Worm (Caenorhabditis elegans) whole organism, early embryonic: ENCODE results near the gene his-18.

Experiments used
- B0310.2 ChIP-seq: sonication (generic microtip); optimal IDR thresholded peaks from 2 replicates; lab custom pipeline; 2016; ENCODE audit warnings: mild to moderate bottlenecking, missing genetic modification characterization, missing compliant biosample characterization
- F13C5.2 ChIP-seq: sonication (generic microtip); optimal IDR thresholded peaks from 2 replicates; lab custom pipeline; 2017; ENCODE audit warnings: mild to moderate bottlenecking, missing genetic modification characterization, inconsistent platforms, missing compliant biosample characterization
- aly-1 ChIP-seq: sonication (generic microtip); optimal IDR thresholded peaks from 2 replicates; lab custom pipeline; 2016; ENCODE audit warnings: missing genetic modification characterization, missing compliant biosample characterization
- ama-1 ChIP-seq: fragments of 150-350 bp; optimal IDR thresholded peaks from 2 replicates; lab custom pipeline; 2014
- ceh-13 ChIP-seq: fragments of 200-800 bp; sonication (Bioruptor generic); optimal IDR thresholded peaks from 2 replicates; lab custom pipeline; 2018; ENCODE audit warnings: mild to moderate bottlenecking, missing genetic modification characterization, missing compliant biosample characterization
- ceh-36 ChIP-seq: sonication (generic microtip); optimal IDR thresholded peaks from 2 replicates; lab custom pipeline; 2016; ENCODE audit warnings: missing genetic modification characterization, inconsistent platforms, missing compliant biosample characterization
- ets-7 ChIP-seq: sonication (generic microtip); optimal IDR thresholded peaks from 2 replicates; lab custom pipeline; 2016; ENCODE audit warnings: missing genotype, missing genetic modification characterization, missing compliant biosample characterization
- flt-1 ChIP-seq: fragments of 200-800 bp; sonication (Bioruptor generic); IDR thresholded peaks from 2 replicates; pipeline ENCODE4 v1.3.6; 2022; ENCODE audit warnings: missing genetic modification characterization, missing compliant biosample characterization
- hmbx-1 ChIP-seq: sonication (generic microtip); optimal IDR thresholded peaks from 2 replicates; lab custom pipeline; 2016; ENCODE audit warnings: mild to moderate bottlenecking, missing genetic modification characterization, missing compliant biosample characterization
- hmg-4 ChIP-seq: fragments of 200-800 bp; sonication (Bioruptor generic); optimal IDR thresholded peaks from 2 replicates; lab custom pipeline; 2018; ENCODE audit warnings: mild to moderate bottlenecking, missing genetic modification characterization, missing compliant biosample characterization
- hnd-1 ChIP-seq: sonication (generic microtip); optimal IDR thresholded peaks from 2 replicates; lab custom pipeline; 2016; ENCODE audit warnings: missing genetic modification characterization, missing compliant biosample characterization
- pes-1 ChIP-seq: fragments of 200-800 bp; sonication (Bioruptor generic); IDR thresholded peaks from 2 replicates; pipeline ENCODE4 v1.3.6; 2022; ENCODE audit warnings: missing genetic modification reagents, missing genetic modification characterization, missing compliant biosample characterization
- scrt-1 ChIP-seq: fragments of 200-800 bp; sonication (Bioruptor generic); IDR thresholded peaks from 2 replicates; pipeline ENCODE4 v1.3.6; 2022; ENCODE audit warnings: missing genetic modification characterization, missing compliant biosample characterization
- sea-1 ChIP-seq: fragments of 200-800 bp; sonication (Bioruptor generic); conservative IDR thresholded peaks from 2 replicates; pipeline ENCODE4 v1.3.6; 2022; ENCODE audit warnings: missing genetic modification characterization, missing compliant biosample characterization
- tbx-11 ChIP-seq: fragments of 200-800 bp; sonication (Bioruptor generic); IDR thresholded peaks from 2 replicates; pipeline ENCODE4 v1.3.6; 2022; ENCODE audit warnings: missing genetic modification characterization, missing compliant biosample characterization
- tbx-37 ChIP-seq: fragments of 200-800 bp; sonication (Bioruptor generic); conservative IDR thresholded peaks from 2 replicates; pipeline ENCODE4 v1.3.6; 2022; ENCODE audit warnings: missing genetic modification reagents, missing genetic modification characterization, missing compliant biosample characterization
- tra-4 ChIP-seq: sonication (generic microtip); optimal IDR thresholded peaks from 2 replicates; lab custom pipeline; 2017; ENCODE audit warnings: missing genetic modification characterization, missing compliant biosample characterization

Gene his-18

ce11 chrV:8927715-8928114 lies 29.7 kb downstream of the his-18 start:
- TF ChIP-seq F13C5.2 (tag; lab: Kevin White, UChicago) (no peak), tbx-37 (GFP tag; lab: Robert Waterston, UW) (no peak), scrt-1 (GFP tag; lab: Robert Waterston, UW) (no peak), ceh-36 (no peak)

ce11 chrV:8928967-8929366 lies 30.9 kb downstream of the his-18 start, which contains the start of gene H14N18.4:
Gene H14N18.4 (minus strand): TSS chrV:8928978.
- TF ChIP-seq ets-7 (tag; lab: Kevin White, UChicago) (no peak), flt-1 (no peak), B0310.2 (tag; lab: Kevin White, UChicago) (no peak)

ce11 chrV:8932318-8932717 lies 34.3 kb downstream of the his-18 start, which contains the start of gene H14N18.2:
Gene H14N18.2 (plus strand): TSS chrV:8932618.
- TF ChIP-seq tbx-11 (GFP tag; lab: Robert Waterston, UW): no peak
- TF ChIP-seq ets-7 (tag; lab: Kevin White, UChicago): no peak
- TF ChIP-seq ceh-36: no peak
- no peak for TF ChIP-seq ama-1
- TF ChIP-seq tbx-37 (GFP tag; lab: Robert Waterston, UW): no peak
- TF ChIP-seq ceh-13 (GFP tag; lab: Kevin White, UChicago): no peak
- TF ChIP-seq hnd-1 (tag; lab: Kevin White, UChicago): no peak
- no peak for TF ChIP-seq pes-1
- no peak for TF ChIP-seq aly-1 (tag; lab: Kevin White, UChicago)
- TF ChIP-seq F13C5.2 (tag; lab: Kevin White, UChicago): no peak
- TF ChIP-seq B0310.2 (tag; lab: Kevin White, UChicago): no peak
- no peak for TF ChIP-seq hmg-4 (GFP tag; lab: Kevin White, UChicago)
- TF ChIP-seq sea-1 (GFP tag; lab: Robert Waterston, UW): no peak
- TF ChIP-seq scrt-1 (GFP tag; lab: Robert Waterston, UW): no peak
- no peak for TF ChIP-seq flt-1

- TF ChIP-seq B0310.2 (tag; lab: Kevin White, UChicago) (no peak), ceh-36 (no peak), tbx-37 (GFP tag; lab: Robert Waterston, UW) (no peak), ama-1 (no peak)
Observed at ce11 chrV:8934264-8934663, 36.2 kb downstream of the his-18 start.

- no peak for TF ChIP-seq hnd-1 (tag; lab: Kevin White, UChicago)
- TF ChIP-seq ama-1: no peak
- TF ChIP-seq ceh-13 (GFP tag; lab: Kevin White, UChicago): no peak
- no peak for TF ChIP-seq flt-1
- TF ChIP-seq hmbx-1: no peak
Observed at ce11 chrV:8935104-8935503, 37.1 kb downstream of the his-18 start.

- no peak for TF ChIP-seq hnd-1 (tag; lab: Kevin White, UChicago)
- TF ChIP-seq ceh-13 (GFP tag; lab: Kevin White, UChicago): no peak
- no peak for TF ChIP-seq B0310.2 (tag; lab: Kevin White, UChicago)
- no peak for TF ChIP-seq ceh-36
- no peak for TF ChIP-seq tbx-11 (GFP tag; lab: Robert Waterston, UW)
- TF ChIP-seq ets-7 (tag; lab: Kevin White, UChicago): no peak
- no peak for TF ChIP-seq hmbx-1
- no peak for TF ChIP-seq scrt-1 (GFP tag; lab: Robert Waterston, UW)
- TF ChIP-seq tbx-37 (GFP tag; lab: Robert Waterston, UW): no peak
- no peak for TF ChIP-seq sea-1 (GFP tag; lab: Robert Waterston, UW)
- TF ChIP-seq flt-1: no peak
- TF ChIP-seq pes-1: no peak
- no peak for TF ChIP-seq tra-4 (tag; lab: Kevin White, UChicago)
- no peak for TF ChIP-seq F13C5.2 (tag; lab: Kevin White, UChicago)
- no peak for TF ChIP-seq ama-1
- no peak for TF ChIP-seq aly-1 (tag; lab: Kevin White, UChicago)
- TF ChIP-seq hmg-4 (GFP tag; lab: Kevin White, UChicago): no peak
Observed at ce11 chrV:8936184-8936589, 38.2 kb downstream of the his-18 start, which contains the start of gene unc-23. Gene unc-23 (plus strand): TSS chrV:8936359.

- no peak for TF ChIP-seq tra-4 (tag; lab: Kevin White, UChicago)
- no peak for TF ChIP-seq scrt-1 (GFP tag; lab: Robert Waterston, UW)
- TF ChIP-seq sea-1 (GFP tag; lab: Robert Waterston, UW): no peak
- no peak for TF ChIP-seq flt-1
- no peak for TF ChIP-seq ceh-36
- TF ChIP-seq B0310.2 (tag; lab: Kevin White, UChicago): no peak
- TF ChIP-seq ceh-13 (GFP tag; lab: Kevin White, UChicago): no peak
- TF ChIP-seq pes-1: no peak
Observed at ce11 chrV:8936791-8937475, 38.9 kb downstream of the his-18 start.

ce11 chrV:8937476-8938249 lies 39.6 kb downstream of the his-18 start:
- TF ChIP-seq tbx-37 (GFP tag; lab: Robert Waterston, UW) (no peak), hmbx-1 (no peak), hmg-4 (GFP tag; lab: Kevin White, UChicago) (no peak), ets-7 (tag; lab: Kevin White, UChicago) (no peak), tra-4 (tag; lab: Kevin White, UChicago) (no peak), pes-1 (no peak), hnd-1 (tag; lab: Kevin White, UChicago) (no peak), flt-1 (no peak), F13C5.2 (tag; lab: Kevin White, UChicago) (no peak), ceh-36 (no peak), ama-1 (no peak), sea-1 (GFP tag; lab: Robert Waterston, UW) (no peak), tbx-11 (GFP tag; lab: Robert Waterston, UW) (no peak)
